Worm (Caenorhabditis elegans): ENCODE measurements around the gene F40G12.10.

DNA sequence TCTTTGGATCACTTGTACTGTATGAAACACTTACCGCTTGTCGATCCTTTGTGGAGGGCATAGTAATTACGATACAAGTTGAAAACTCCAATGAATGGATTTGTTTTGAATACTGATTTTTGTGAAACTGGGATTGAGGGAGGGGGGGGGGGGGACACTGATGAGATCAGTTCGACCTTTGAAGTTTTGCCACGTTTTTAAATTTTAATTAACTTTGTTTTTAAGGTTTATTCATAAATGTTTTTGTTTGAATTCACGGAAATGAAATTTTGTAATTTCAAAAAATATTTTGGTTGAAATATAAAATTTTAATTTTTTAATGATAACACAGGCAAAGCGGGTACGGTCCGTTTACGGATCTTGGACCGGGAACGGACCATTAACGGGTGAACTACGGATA is 47.4 kb upstream of the F40G12.10 start, which contains the start of gene ent-3:
- TF ChIP-seq nfya-1 (tag; optimal IDR thresholded peaks at IDR 0.05) (no peak), syd-9 (tag; optimal IDR thresholded peaks at IDR 0.05) (no peak)
